Worm (Caenorhabditis elegans): ENCODE data around the gene C44H4.8.

ce11 chrX:14545543-14545942, 49.4 kb upstream of the C44H4.8 start, which contains the start of gene enri-2:
- TF ChIP-seq him-1 (tag; optimal IDR thresholded peaks at IDR 0.05) (no peak), W03F9.2 (tag; optimal IDR thresholded peaks at IDR 0.05) (no peak)
